Fruit fly (Drosophila melanogaster) whole organism, larva: ENCODE measurements around the gene Prp4k.

Experiments
- noc ChIP-seq: fragments of 200-800 bp; sonication (Bioruptor generic); optimal IDR thresholded peaks from 3 replicates; lab custom pipeline; 2019; ENCODE audit warnings: missing biosample characterization, mild to moderate bottlenecking, missing genetic modification characterization, moderate library complexity

Gene Prp4k

dm6 chr3L:211200-211599 is at the start of gene Prp4k:
Prp4k (minus strand) TSS chr3L:211457.
- TF ChIP-seq noc: no peak

dm6 chr3L:257618-258475 is 46.6 kb upstream of the Prp4k start, which contains the start of the genes DIP2 and wac:
DIP2 (minus strand) TSS chr3L:257954.
wac (plus strand) TSS chr3L:258176.
- TF ChIP-seq noc: no peak

dm6 chr3L:248226-248758 is 37.0 kb upstream of the Prp4k start:
- no peak for TF ChIP-seq noc

DNA sequence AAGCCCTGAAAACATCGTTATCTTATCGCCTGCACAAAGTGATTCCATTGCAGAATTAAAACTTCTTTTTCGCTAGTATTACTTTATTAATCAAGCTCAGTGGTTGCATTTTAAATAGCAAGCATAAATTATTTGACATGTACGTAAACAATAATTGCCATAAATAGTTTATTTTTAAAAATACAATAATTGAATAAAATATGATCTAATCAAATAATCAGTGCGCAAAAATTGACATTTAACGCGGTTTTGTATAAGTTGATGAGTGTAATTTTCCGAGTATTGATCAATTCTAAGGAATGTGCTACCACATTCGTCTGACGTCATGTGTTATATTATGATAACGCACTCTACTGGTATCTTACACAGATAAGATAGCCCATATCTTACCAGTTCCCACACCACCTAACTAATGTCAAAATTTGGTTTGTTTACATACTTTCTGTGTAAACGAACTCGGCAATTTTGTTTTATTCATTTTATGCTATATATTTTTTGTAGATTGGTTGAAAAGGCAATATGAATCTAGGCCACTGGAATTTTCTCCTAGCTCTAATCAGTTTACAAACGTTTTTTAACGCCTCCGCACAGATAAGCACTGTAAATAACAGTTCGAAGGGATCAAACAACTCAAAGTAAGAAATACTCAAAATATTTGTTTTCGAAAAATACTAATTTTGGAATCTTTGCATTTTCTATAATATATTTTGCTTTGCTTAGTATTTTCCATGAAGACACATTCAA is 36.4 kb upstream of the Prp4k start, which contains the start of gene mthl14:
Gene mthl14, plus strand, starts transcription at position 10 of the 744 bp plus-strand sequence.
- TF ChIP-seq noc: no peak

- no peak for TF ChIP-seq noc
These were observed 35.5 kb upstream of the Prp4k start for dm6 chr3L:246644-247199.

DNA sequence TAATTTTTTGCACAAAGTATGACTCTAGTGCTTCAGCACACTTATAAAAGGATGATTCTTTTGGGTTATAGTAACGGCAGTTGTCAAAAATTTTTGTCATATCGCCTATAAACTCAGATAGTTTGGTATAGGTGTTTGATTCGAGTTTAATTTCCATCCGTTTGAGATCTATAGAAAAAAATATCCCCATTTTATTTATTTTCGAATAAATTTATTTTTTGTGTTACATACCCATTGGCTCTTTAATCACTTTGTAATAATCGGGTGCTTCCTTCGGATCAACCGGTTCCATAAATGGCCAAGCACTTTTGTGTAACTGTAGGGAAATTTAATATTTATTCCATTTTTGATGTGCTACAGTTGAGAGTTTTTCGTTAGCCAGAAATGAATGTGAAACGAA is 23.1 kb upstream of the Prp4k start:
- TF ChIP-seq noc: no peak

dm6 chr3L:233251-233650 is 22.0 kb upstream of the Prp4k start, which contains the start of gene CG34453:
CG34453 (minus strand) TSS chr3L:233351.
- TF ChIP-seq noc: no peak

DNA sequence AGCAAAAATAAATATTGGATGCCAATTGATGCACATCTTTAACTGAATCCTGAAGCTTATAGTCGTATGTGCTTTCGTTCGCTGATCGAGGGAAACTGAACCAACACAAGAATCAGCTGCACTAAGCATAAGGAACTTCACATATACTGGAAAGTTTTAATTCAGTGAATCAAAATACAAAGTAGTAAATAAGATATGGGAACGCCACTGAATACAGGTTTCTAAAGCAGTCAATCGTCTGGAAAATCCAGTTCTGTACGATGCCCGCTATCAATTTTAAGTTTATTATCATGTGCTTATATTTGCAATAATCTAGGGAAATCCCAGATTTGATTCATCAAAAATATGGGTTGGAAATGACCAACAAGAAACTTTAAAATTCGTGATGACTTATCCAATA is 21.0 kb upstream of the Prp4k start, which contains the start of gene CG34454:
Gene CG34454, minus strand, starts transcription at position 84 of the 400 bp plus-strand sequence.
- no peak for TF ChIP-seq noc

DNA sequence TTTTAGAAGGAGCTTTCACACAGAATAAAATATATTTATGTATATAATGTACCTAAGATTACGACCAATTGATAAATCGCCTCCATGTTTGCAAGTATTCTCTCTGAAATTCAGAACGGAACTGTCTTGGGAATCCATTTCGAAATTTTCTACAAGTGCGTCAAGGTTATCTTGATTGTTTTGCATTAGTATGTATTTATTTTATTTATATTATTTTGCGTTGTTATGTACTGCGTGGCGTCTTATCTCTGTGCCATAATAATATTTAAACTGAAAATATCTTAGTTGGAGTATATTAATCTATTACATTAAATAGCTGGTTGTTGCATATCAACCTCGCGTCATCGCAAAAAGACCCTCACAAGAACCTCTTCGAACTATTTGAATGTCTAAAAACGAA is 20.2 kb upstream of the Prp4k start, which contains the start of gene CG42846:
Gene CG42846, minus strand, starts transcription at position 101 of the 400 bp plus-strand sequence.
- TF ChIP-seq noc: no peak

dm6 chr3L:225120-225519 is 13.9 kb upstream of the Prp4k start:
- no peak for TF ChIP-seq noc

- no peak for TF ChIP-seq noc
These were observed 13.0 kb upstream of the Prp4k start for dm6 chr3L:224004-224951.

DNA sequence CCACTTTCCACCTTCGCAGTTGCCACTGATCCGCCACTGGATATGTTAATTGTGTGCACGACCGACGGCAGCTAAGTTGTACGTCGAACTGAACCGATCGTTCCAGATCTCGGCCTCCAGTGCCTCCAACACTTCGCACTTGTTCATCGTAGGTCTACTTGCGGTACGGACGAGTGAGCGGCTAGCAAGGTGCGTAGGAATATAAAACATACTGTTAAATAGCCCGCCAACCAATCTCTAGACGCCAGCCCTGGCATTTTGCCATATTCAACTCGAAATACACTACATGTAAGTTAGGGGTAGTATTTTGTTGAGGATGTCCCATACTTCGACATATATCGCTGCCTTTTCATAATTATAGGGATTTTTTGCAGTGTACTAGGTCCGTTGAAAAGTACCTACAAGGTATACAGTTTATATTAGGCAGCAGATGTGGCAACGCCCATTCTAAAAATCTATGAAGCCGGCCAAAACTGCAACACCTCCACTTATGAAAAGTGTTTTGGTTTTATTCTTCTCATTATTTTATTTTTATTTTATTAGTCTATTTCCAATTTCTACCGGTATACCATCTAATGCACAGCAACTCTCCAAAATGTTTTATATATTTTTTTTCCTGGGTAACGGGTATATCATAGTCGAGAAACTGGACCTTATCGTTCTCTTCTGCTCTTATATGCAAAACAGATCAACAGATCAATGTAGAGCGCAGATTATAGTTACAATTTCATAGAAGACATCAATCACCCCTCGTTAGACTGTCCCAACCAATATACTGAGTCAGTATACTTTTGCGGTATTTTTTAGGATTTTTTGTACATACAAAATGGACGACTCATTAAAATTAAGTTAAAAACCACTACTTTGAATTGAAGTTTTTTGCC is 12.0 kb upstream of the Prp4k start, which contains the start of the genes pyx and CG33229:
Gene pyx, minus strand, starts transcription at position 51 of the 884 bp plus-strand sequence.
Gene CG33229, plus strand, starts transcription at position 834 of the 884 bp plus-strand sequence.
- peak; percentile 64 for TF ChIP-seq noc

- TF ChIP-seq noc: no peak
These were observed 6.3 kb upstream of the Prp4k start, which contains the start of gene CG13877 for dm6 chr3L:217480-218118. CG13877 (plus strand) TSS chr3L:218068.

dm6 chr3L:216325-216724 is 5.1 kb upstream of the Prp4k start, which contains the start of gene Kaz1-ORFB:
Kaz1-ORFB (plus strand) TSS chr3L:216625.
- no peak for TF ChIP-seq noc
